Fruit fly (Drosophila melanogaster) whole organism, embryonic: ENCODE measurements around the gene ClC-c.

Experiments
- Atf6 ChIP-seq: fragments of 200-800 bp; sonication (Bioruptor generic); IDR thresholded peaks from 2 replicates; pipeline ENCODE4 v1.3.6; 2022; ENCODE audit warnings: missing biosample characterization, missing genetic modification characterization
- Awh ChIP-seq: fragments of 200-800 bp; sonication (Bioruptor generic); IDR thresholded peaks from 2 replicates; pipeline ENCODE4, ENCODE4 v1.3.6; 2022; ENCODE audit warnings: missing biosample characterization, missing genetic modification characterization
- Bgb ChIP-seq: fragments of 200-800 bp; sonication (Bioruptor generic); IDR thresholded peaks from 2 replicates; pipeline ENCODE4 v1.3.6; 2022; ENCODE audit warnings: missing biosample characterization, missing genetic modification characterization; ENCODE audit not compliant: partially characterized antibody
- Bteb2 ChIP-seq: fragments of 200-800 bp; sonication (Bioruptor generic); optimal IDR thresholded peaks from 2 replicates; lab custom pipeline; 2016; ENCODE audit warnings: missing biosample characterization, missing genetic modification characterization
- CG10979 ChIP-seq: fragments of 200-800 bp; sonication (Bioruptor generic); optimal IDR thresholded peaks from 2 replicates; lab custom pipeline; 2018; ENCODE audit warnings: missing biosample characterization, mild to moderate bottlenecking, missing genetic modification characterization, moderate library complexity
- CG12155 ChIP-seq: fragments of 200-800 bp; sonication (Bioruptor generic); optimal IDR thresholded peaks from 3 replicates; lab custom pipeline; 2016; ENCODE audit warnings: missing biosample characterization, missing genetic modification characterization
- CG12391 ChIP-seq: fragments of 200-800 bp; sonication (Bioruptor generic); optimal IDR thresholded peaks from 3 replicates; lab custom pipeline; 2018; ENCODE audit warnings: missing biosample characterization, mild to moderate bottlenecking, missing genetic modification characterization, moderate library complexity
- CG12659 ChIP-seq: fragments of 200-800 bp; sonication (Bioruptor generic); optimal IDR thresholded peaks from 3 replicates; lab custom pipeline; 2017; ENCODE audit warnings: mild to moderate bottlenecking, missing biosample characterization, missing genetic modification reagents, missing genetic modification characterization
- CG14014 ChIP-seq: fragments of 200-800 bp; sonication (Bioruptor generic); IDR thresholded peaks from 2 replicates; pipeline ENCODE4 v1.3.6; 2022; ENCODE audit warnings: missing biosample characterization, missing genetic modification characterization
- CG18476 ChIP-seq: fragments of 200-800 bp; sonication (Bioruptor generic); optimal IDR thresholded peaks from 2 replicates; lab custom pipeline; 2016; ENCODE audit warnings: missing biosample characterization, mild to moderate bottlenecking, missing genetic modification characterization
- CG2678 ChIP-seq: fragments of 200-800 bp; sonication (Bioruptor generic); optimal IDR thresholded peaks from 3 replicates; lab custom pipeline; 2019; ENCODE audit warnings: missing biosample characterization, mild to moderate bottlenecking, missing genetic modification characterization, moderate library complexity
- CG3407 ChIP-seq: fragments of 200-800 bp; sonication (Bioruptor generic); optimal IDR thresholded peaks from 2 replicates; lab custom pipeline; 2018; ENCODE audit warnings: missing biosample characterization, mild to moderate bottlenecking, missing genetic modification characterization
- CG5245 ChIP-seq: fragments of 200-800 bp; sonication (Bioruptor generic); optimal IDR thresholded peaks from 3 replicates; lab custom pipeline; 2016; ENCODE audit warnings: missing biosample characterization, missing genetic modification characterization
- CG6654 ChIP-seq: fragments of 200-800 bp; sonication (Bioruptor generic); optimal IDR thresholded peaks from 2 replicates; lab custom pipeline; 2017; ENCODE audit warnings: missing biosample characterization, mild to moderate bottlenecking, missing genetic modification characterization
- CG7357 ChIP-seq: fragments of 200-800 bp; sonication (Bioruptor generic); IDR thresholded peaks from 3 replicates; pipeline ENCODE4 v1.3.6; 2022; ENCODE audit warnings: missing biosample characterization, missing genetic modification characterization
- CG7745 ChIP-seq: fragments of 200-800 bp; sonication (Bioruptor generic); optimal IDR thresholded peaks from 2 replicates; lab custom pipeline; 2018; ENCODE audit warnings: missing biosample characterization, mild to moderate bottlenecking, missing genetic modification characterization, moderate library complexity
- CG7786 ChIP-seq: fragments of 200-800 bp; sonication (Bioruptor generic); optimal IDR thresholded peaks from 2 replicates; lab custom pipeline; 2016; ENCODE audit warnings: missing biosample characterization, missing genetic modification characterization
- CG8765 ChIP-seq: fragments of 200-800 bp; sonication (Bioruptor generic); IDR thresholded peaks from 2 replicates; pipeline ENCODE4 v1.3.6; 2022; ENCODE audit warnings: missing biosample characterization, missing genetic modification characterization
- CG9215 ChIP-seq: fragments of 200-800 bp; sonication (Bioruptor generic); IDR thresholded peaks from 2 replicates; pipeline ENCODE4 v1.3.6; 2022; ENCODE audit warnings: missing biosample characterization, missing genetic modification characterization
- CG9817 ChIP-seq: fragments of 200-800 bp; sonication (Bioruptor generic); optimal IDR thresholded peaks from 2 replicates; lab custom pipeline; 2018; ENCODE audit warnings: missing biosample characterization, mild to moderate bottlenecking, missing genetic modification characterization, moderate library complexity
- CHES-1-like ChIP-seq: fragments of 200-800 bp; sonication (Bioruptor generic); optimal IDR thresholded peaks from 2 replicates; lab custom pipeline; 2016; ENCODE audit warnings: missing biosample characterization, missing genetic modification characterization
- CkIIα-i1 ChIP-seq: fragments of 200-800 bp; sonication (Bioruptor generic); IDR thresholded peaks from 2 replicates; pipeline ENCODE4 v1.3.6; 2022; ENCODE audit warnings: missing biosample characterization, missing genetic modification characterization
- CrebB ChIP-seq: fragments of 200-800 bp; sonication (Bioruptor generic); optimal IDR thresholded peaks from 3 replicates; lab custom pipeline; 2018; ENCODE audit warnings: missing biosample characterization, mild to moderate bottlenecking, missing genetic modification characterization
- Dfd ChIP-seq, 2 experiments: fragments of >200 bp; optimal IDR thresholded peaks; 2 replicates each; lab custom pipeline; 2017; ENCODE audit warnings: missing biosample characterization in 2 of 2, missing genetic modification characterization in 2 of 2
- H2.0 ChIP-seq: fragments of 200-800 bp; sonication (Bioruptor generic); IDR thresholded peaks from 2 replicates; pipeline ENCODE4 v1.3.6; 2022; ENCODE audit warnings: missing biosample characterization, missing genetic modification characterization
- HHEX ChIP-seq: fragments of 200-800 bp; sonication (Bioruptor generic); optimal IDR thresholded peaks from 3 replicates; lab custom pipeline; 2017; ENCODE audit warnings: missing biosample characterization, mild to moderate bottlenecking, missing genetic modification characterization, missing genetic modification reagents
- NC2α ChIP-seq: fragments of 200-800 bp; sonication (Bioruptor generic); optimal IDR thresholded peaks from 2 replicates; lab custom pipeline; 2016; ENCODE audit warnings: missing biosample characterization, missing genetic modification characterization
- NC2β ChIP-seq: fragments of 200-800 bp; sonication (Bioruptor generic); optimal IDR thresholded peaks from 2 replicates; lab custom pipeline; 2016; ENCODE audit warnings: missing biosample characterization, missing genetic modification characterization
- Rfx ChIP-seq: fragments of 200-800 bp; sonication (Bioruptor generic); IDR thresholded peaks from 2 replicates; pipeline ENCODE4 v1.3.6; 2022; ENCODE audit warnings: missing biosample characterization, missing genetic modification characterization
- Side ChIP-seq: fragments of 200-800 bp; sonication (Bioruptor generic); optimal IDR thresholded peaks from 2 replicates; lab custom pipeline; 2016; ENCODE audit warnings: missing biosample characterization, missing genetic modification characterization
- Spps ChIP-seq: fragments of 200-800 bp; sonication (Bioruptor generic); optimal IDR thresholded peaks from 2 replicates; lab custom pipeline; 2018; ENCODE audit warnings: missing biosample characterization, mild to moderate bottlenecking, missing genetic modification characterization
- abd-A ChIP-seq: fragments of 200-800 bp; sonication (Bioruptor generic); optimal IDR thresholded peaks from 3 replicates; lab custom pipeline; 2019; ENCODE audit warnings: missing biosample characterization, mild to moderate bottlenecking, missing genetic modification characterization, moderate library complexity
- aop ChIP-seq: fragments of 200-800 bp; sonication (Bioruptor generic); IDR thresholded peaks from 2 replicates; pipeline ENCODE4 v1.3.6; 2022; ENCODE audit warnings: missing biosample characterization, missing genetic modification characterization
- da ChIP-seq: fragments of 200-800 bp; sonication (Bioruptor generic); optimal IDR thresholded peaks from 2 replicates; lab custom pipeline; 2016; ENCODE audit warnings: missing biosample characterization, missing genetic modification characterization
- dm ChIP-seq: fragments of 200-800 bp; sonication (Bioruptor generic); optimal IDR thresholded peaks from 3 replicates; lab custom pipeline; 2016; ENCODE audit warnings: missing biosample characterization, missing genetic modification characterization
- dpn ChIP-seq, 2 experiments: fragments of 200-800 bp; sonication (Bioruptor generic); optimal IDR thresholded peaks; 3 replicates each; lab custom pipeline; 2016; ENCODE audit warnings: missing biosample characterization in 2 of 2, missing genetic modification characterization in 2 of 2
- fd3F ChIP-seq: fragments of 200-800 bp; sonication (Bioruptor generic); optimal IDR thresholded peaks from 2 replicates; lab custom pipeline; 2018; ENCODE audit warnings: missing biosample characterization, mild to moderate bottlenecking, missing genetic modification characterization, moderate library complexity
- hth ChIP-seq: fragments of >200 bp; optimal IDR thresholded peaks from 2 replicates; lab custom pipeline; 2017; ENCODE audit warnings: inconsistent platforms
- ind ChIP-seq: fragments of 200-800 bp; sonication (Bioruptor generic); optimal IDR thresholded peaks from 3 replicates; lab custom pipeline; 2016; ENCODE audit warnings: missing biosample characterization, missing genetic modification characterization
- insv ChIP-seq, 2 experiments: fragments of 200-800 bp; sonication (Bioruptor generic); optimal IDR thresholded peaks; 3 replicates each; lab custom pipeline; 2016 to 2018; ENCODE audit warnings: missing biosample characterization in 2 of 2, missing genetic modification characterization in 2 of 2
- inv ChIP-seq: fragments of 200-800 bp; sonication (Bioruptor generic); IDR thresholded peaks from 2 replicates; pipeline ENCODE4 v1.3.6; 2022; ENCODE audit warnings: missing biosample characterization, missing genetic modification characterization; ENCODE audit not compliant: partially characterized antibody
- nerfin-1 ChIP-seq: fragments of 200-800 bp; sonication (Bioruptor generic); optimal IDR thresholded peaks from 3 replicates; lab custom pipeline; 2019; ENCODE audit warnings: missing biosample characterization, mild to moderate bottlenecking, missing genetic modification characterization, moderate library complexity
- nmo ChIP-seq: fragments of 200-800 bp; sonication (Bioruptor generic); optimal IDR thresholded peaks from 2 replicates; lab custom pipeline; 2018; ENCODE audit warnings: missing biosample characterization, mild to moderate bottlenecking, missing genetic modification characterization, moderate library complexity
- pzg ChIP-seq: fragments of 200-800 bp; sonication (Bioruptor generic); optimal IDR thresholded peaks from 3 replicates; lab custom pipeline; 2018; ENCODE audit warnings: missing biosample characterization, mild to moderate bottlenecking, missing genetic modification characterization, moderate library complexity
- row ChIP-seq: fragments of 200-800 bp; sonication (Bioruptor generic); IDR thresholded peaks from 3 replicates; pipeline ENCODE4 v1.3.6; 2022; ENCODE audit warnings: missing biosample characterization, missing genetic modification characterization
- slou ChIP-seq: fragments of 200-800 bp; sonication (Bioruptor generic); optimal IDR thresholded peaks from 3 replicates; lab custom pipeline; 2016; ENCODE audit warnings: missing biosample characterization, missing genetic modification characterization
- stwl ChIP-seq: fragments of 200-800 bp; sonication (Bioruptor generic); optimal IDR thresholded peaks from 3 replicates; lab custom pipeline; 2018; ENCODE audit warnings: missing biosample characterization, mild to moderate bottlenecking, missing genetic modification characterization, moderate library complexity
- ttk ChIP-seq: fragments of 200-800 bp; sonication (Bioruptor generic); IDR thresholded peaks from 2 replicates; pipeline ENCODE4 v2.1.2; 2022; ENCODE audit warnings: missing biosample characterization, missing genetic modification characterization

Gene ClC-c

DNA sequence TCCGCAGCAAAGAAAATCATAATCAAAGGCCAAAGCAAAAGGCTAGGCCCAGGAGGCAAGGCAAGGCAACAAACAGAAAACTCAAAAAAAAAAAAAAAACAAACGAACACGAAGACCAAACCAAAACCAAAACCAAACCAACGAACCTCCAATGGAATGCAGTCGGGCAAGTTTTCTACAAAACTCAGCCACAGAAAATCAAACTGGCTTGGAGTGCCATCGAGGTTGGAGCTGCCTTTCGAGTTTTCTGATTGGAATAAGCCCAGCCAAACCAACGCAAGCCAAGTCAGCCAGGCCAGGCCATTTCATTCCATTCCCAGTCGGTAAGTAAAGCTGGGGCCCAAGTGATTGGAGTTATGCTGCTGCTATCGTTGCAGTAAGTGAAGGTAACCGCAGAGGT lies 47.6 kb upstream of the ClC-c start (continued):
- no peak for TF ChIP-seq inv
- TF ChIP-seq slou (GFP tag; lab: Kevin White, UChicago) = no peak

DNA sequence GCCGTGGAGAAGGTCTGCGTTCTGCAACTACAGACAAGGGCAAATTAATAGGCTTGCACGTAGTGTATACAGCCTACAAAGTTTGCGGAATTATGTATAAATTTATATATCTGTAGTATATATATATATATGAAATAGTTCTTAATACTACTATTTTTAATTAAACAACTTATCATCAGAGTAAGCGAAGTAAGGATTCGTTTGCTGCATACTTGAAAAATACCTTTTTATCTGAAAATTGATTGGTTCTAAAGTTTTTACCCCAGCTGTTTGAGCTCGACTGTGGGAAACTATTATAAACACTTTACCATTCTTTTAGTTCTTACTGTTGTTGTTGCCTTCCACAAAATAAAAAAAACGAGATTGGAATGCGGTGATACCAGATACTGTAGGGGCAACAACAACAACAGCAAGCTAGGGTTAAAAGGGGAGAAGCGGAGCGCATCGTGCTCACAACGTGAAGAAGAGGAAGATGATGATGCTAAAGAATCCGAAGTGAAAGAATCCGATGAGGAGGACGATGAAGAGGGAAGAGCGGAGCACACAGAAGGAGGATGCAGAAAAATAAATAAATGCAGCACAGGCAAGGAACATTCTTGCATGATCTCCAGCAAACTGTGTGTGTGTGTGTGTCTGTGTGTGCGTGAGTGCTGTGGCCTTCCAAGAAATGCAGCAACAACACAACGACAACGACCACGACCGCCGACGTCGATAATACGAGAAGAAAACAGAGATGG lies 47.0 kb upstream of the ClC-c start:
- TF ChIP-seq Bteb2 (GFP tag; lab: Kevin White, UChicago) (no peak), CG2678 (peak; percentile 66), aop (GFP tag; lab: Robert Waterston, UW) (no peak), dpn (GFP tag; optimal IDR thresholded peaks at IDR 0.05; lab: Kevin White, UChicago) (peak in 1 of 2 experiments; percentile 21), insv (GFP tag; optimal IDR thresholded peaks at IDR 0.05; lab: Kevin White, UChicago) (no peak), Side (GFP tag; lab: Kevin White, UChicago) (no peak), Dfd (GFP tag; optimal IDR thresholded peaks at IDR 0.05; lab: Kevin White, UChicago) (no peak), CG14014 (peak; percentile 15; the same call in 1 of the 2 replicates), NC2β (GFP tag; lab: Kevin White, UChicago) (no peak), CG7745 (tag; lab: Kevin White, UChicago) (no peak), CG9817 (tag; lab: Kevin White, UChicago) (no peak), hth (lab: Kevin White, UChicago) (no peak), NC2α (GFP tag; lab: Kevin White, UChicago) (no peak), CG7786 (GFP tag; lab: Kevin White, UChicago) (no peak), Atf6 (0 out of 2 replicates have a peak, but pooled peaks have one; percentile 15), pzg (GFP tag; lab: Kevin White, UChicago) (no peak), Rfx (peak; percentile 35; the same call in 1 of the 2 replicates), Bgb (GFP tag; lab: Robert Waterston, UW) (no peak), nerfin-1 (peak; percentile 29), da (GFP tag; lab: Kevin White, UChicago) (no peak), CG3407 (GFP tag; lab: Kevin White, UChicago) (peak; percentile 48), CG6654 (GFP tag; lab: Kevin White, UChicago) (no peak), CG12659 (GFP tag; lab: Kevin White, UChicago) (peak; percentile 50), nmo (GFP tag; lab: Kevin White, UChicago) (peak; percentile 61), dm (GFP tag; lab: Kevin White, UChicago) (no peak), fd3F (GFP tag; lab: Kevin White, UChicago) (no peak), CG8765 (no peak), inv (no peak), Spps (no peak), CrebB (no peak), CG9215 (no peak), CG18476 (GFP tag; lab: Kevin White, UChicago) (no peak), row (GFP tag; lab: Robert Waterston, UW) (peak; percentile 71), abd-A (tag; lab: Kevin White, UChicago) (no peak), CG12391 (tag; lab: Kevin White, UChicago) (peak; percentile 71), ttk (no peak), CG12155 (GFP tag; lab: Kevin White, UChicago) (no peak), Awh (GFP tag; lab: Robert Waterston, UW) (no peak), HHEX (peak; percentile 49), CHES-1-like (GFP tag; lab: Kevin White, UChicago) (no peak), H2.0 (no peak), stwl (no peak), CkIIα-i1 (GFP tag; lab: Robert Waterston, UW) (no peak), CG5245 (GFP tag; lab: Kevin White, UChicago) (no peak), CG10979 (tag; lab: Kevin White, UChicago) (peak; percentile 62), CG7357 (GFP tag; lab: Robert Waterston, UW) (peak; percentile 18; the same call in 1 of the 3 replicates), ind (GFP tag; lab: Kevin White, UChicago) (no peak)
